Fruit fly (Drosophila melanogaster) whole organism, wandering third instar larva: ENCODE results near the gene CG4291.

Source experiments
- GATAd ChIP-seq: sonication (Bioruptor generic); optimal IDR thresholded peaks from 2 replicates; lab custom pipeline; 2016; ENCODE audit warnings: missing biosample characterization, missing genetic modification characterization
- Hnf4 ChIP-seq: fragments of 200-800 bp; sonication (Bioruptor generic); optimal IDR thresholded peaks from 2 replicates; lab custom pipeline; 2016; ENCODE audit warnings: missing biosample characterization, mild to moderate bottlenecking, missing genetic modification characterization
- Hr78 ChIP-seq: fragments of >200 bp; optimal IDR thresholded peaks from 2 replicates; lab custom pipeline; 2017; ENCODE audit warnings: missing biosample characterization, missing genetic modification characterization
- br ChIP-seq: fragments of 200-800 bp; sonication (Bioruptor generic); optimal IDR thresholded peaks from 2 replicates; lab custom pipeline; 2016; ENCODE audit warnings: missing biosample characterization, missing genetic modification characterization
- brk ChIP-seq: fragments of 200-800 bp; sonication (Bioruptor generic); optimal IDR thresholded peaks from 2 replicates; lab custom pipeline; 2016; ENCODE audit warnings: missing biosample characterization, mild to moderate bottlenecking, missing genetic modification characterization
- foxo ChIP-seq, 2 experiments: fragments of 200-800 bp; sonication (Bioruptor generic); optimal IDR thresholded peaks; 2 replicates in 1 of 2; 3 replicates in 1 of 2; lab custom pipeline; 2016 to 2017; ENCODE audit warnings: missing biosample characterization in 2 of 2, missing genetic modification characterization in 2 of 2
- h ChIP-seq: fragments of 200-800 bp; sonication (Bioruptor generic); optimal IDR thresholded peaks from 3 replicates; lab custom pipeline; 2016; ENCODE audit warnings: missing biosample characterization, mild to moderate bottlenecking, missing genetic modification characterization
- pan ChIP-seq: fragments of >200 bp; optimal IDR thresholded peaks from 2 replicates; lab custom pipeline; 2017
- usp ChIP-seq: fragments of >200 bp; optimal IDR thresholded peaks from 2 replicates; lab custom pipeline; 2017; ENCODE audit warnings: missing biosample characterization, missing genetic modification characterization
- woc ChIP-seq: sonication (Bioruptor generic); optimal IDR thresholded peaks from 2 replicates; lab custom pipeline; 2016; ENCODE audit warnings: missing biosample characterization, mild to moderate bottlenecking, missing genetic modification characterization

DNA sequence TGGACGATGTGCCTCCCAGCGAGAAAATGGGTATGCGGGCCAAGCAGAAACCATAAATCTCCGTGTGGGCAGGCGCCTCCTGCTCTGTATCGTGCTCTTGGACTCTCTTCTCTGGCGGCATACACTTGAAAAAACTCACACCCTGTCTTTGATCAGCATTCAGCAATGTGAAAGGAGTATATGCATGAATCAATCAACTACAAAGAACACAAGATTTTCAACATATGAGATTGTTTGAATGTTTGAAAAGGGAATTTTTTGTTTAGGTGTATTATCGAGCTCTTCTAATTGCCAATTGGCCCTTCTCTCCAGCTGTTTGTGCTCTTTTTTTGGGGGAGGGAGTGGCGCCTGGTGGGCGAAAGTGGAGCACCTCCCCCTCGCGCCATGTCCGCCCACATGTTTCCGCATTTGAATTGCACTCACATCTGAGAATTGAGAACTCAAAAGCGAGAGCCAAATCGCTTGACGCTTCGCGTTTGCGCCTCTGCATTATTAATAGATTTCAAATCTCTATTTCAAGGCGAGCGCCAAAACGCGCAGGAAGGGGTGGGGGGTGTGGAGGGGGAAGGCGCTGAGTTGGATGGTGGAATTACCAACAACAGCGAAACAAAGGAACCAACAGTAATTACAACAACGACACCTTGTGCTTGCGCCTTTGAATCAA is 7.1 kb downstream of the CG4291 start:
- TF ChIP-seq foxo (GFP tag; optimal IDR thresholded peaks at IDR 0.05; lab: Kevin White, UChicago) (peak in 1 of 2 experiments; percentile 70), h (GFP tag; lab: Kevin White, UChicago) (peak; percentile 64), woc (GFP tag; lab: Kevin White, UChicago) (peak; percentile 36), br (GFP tag; lab: Kevin White, UChicago) (peak; percentile 79), brk (GFP tag; lab: Kevin White, UChicago) (no peak), pan (lab: Kevin White, UChicago) (no peak), GATAd (GFP tag; lab: Kevin White, UChicago) (no peak), Hr78 (GFP tag; lab: Kevin White, UChicago) (no peak), usp (GFP tag; lab: Kevin White, UChicago) (no peak), Hnf4 (GFP tag; lab: Kevin White, UChicago) (peak; percentile 64)
